Fruit fly (Drosophila melanogaster) whole organism, embryonic: Measurements from ENCODE around the gene Rab30.

Source experiments
- Adf1 ChIP-seq: fragments of 200-800 bp; sonication (Bioruptor generic); IDR thresholded peaks from 2 replicates; pipeline ENCODE4 v1.3.6; 2022; ENCODE audit warnings: missing biosample characterization, missing genetic modification characterization
- Aef1 ChIP-seq: fragments of 200-800 bp; sonication (Bioruptor generic); IDR thresholded peaks from 3 replicates; pipeline ENCODE4 v1.3.6; 2022; ENCODE audit warnings: missing biosample characterization, missing genetic modification characterization
- Atf6 ChIP-seq: fragments of 200-800 bp; sonication (Bioruptor generic); IDR thresholded peaks from 2 replicates; pipeline ENCODE4 v1.3.6; 2022; ENCODE audit warnings: missing biosample characterization, missing genetic modification characterization
- BEAF-32 ChIP-seq: fragments of 200-800 bp; sonication (Bioruptor generic); optimal IDR thresholded peaks from 3 replicates; lab custom pipeline; 2017; ENCODE audit warnings: missing biosample characterization, missing genetic modification characterization, mild to moderate bottlenecking, moderate library complexity, missing genetic modification reagents
- CG10267 ChIP-seq: fragments of 200-800 bp; sonication (Bioruptor generic); optimal IDR thresholded peaks from 2 replicates; lab custom pipeline; 2018; ENCODE audit warnings: missing biosample characterization, mild to moderate bottlenecking, missing genetic modification characterization, moderate library complexity
- CG10366 ChIP-seq: fragments of 200-800 bp; sonication (Bioruptor generic); IDR thresholded peaks from 2 replicates; pipeline ENCODE4 v1.3.6; 2022; ENCODE audit warnings: missing biosample characterization, missing genetic modification characterization
- CG11504 ChIP-seq: fragments of 200-800 bp; sonication (Bioruptor generic); optimal IDR thresholded peaks from 3 replicates; lab custom pipeline; 2019; ENCODE audit warnings: missing biosample characterization, mild to moderate bottlenecking, missing genetic modification characterization, moderate library complexity
- CG12769 ChIP-seq: fragments of 200-800 bp; sonication (Bioruptor generic); optimal IDR thresholded peaks from 2 replicates; lab custom pipeline; 2019; ENCODE audit warnings: missing biosample characterization, mild to moderate bottlenecking, missing genetic modification characterization, moderate library complexity
- CG15269 ChIP-seq: fragments of 200-800 bp; sonication (Bioruptor generic); optimal IDR thresholded peaks from 2 replicates; lab custom pipeline; 2018; ENCODE audit warnings: missing biosample characterization, mild to moderate bottlenecking, missing genetic modification characterization, moderate library complexity
- CG18599 ChIP-seq: fragments of 200-800 bp; sonication (Bioruptor generic); optimal IDR thresholded peaks from 3 replicates; lab custom pipeline; 2017; ENCODE audit warnings: missing biosample characterization, missing genetic modification characterization, mild to moderate bottlenecking, moderate library complexity, missing genetic modification reagents
- CG2712 ChIP-seq: fragments of 200-800 bp; optimal IDR thresholded peaks from 3 replicates; lab custom pipeline; 2019; ENCODE audit warnings: missing biosample characterization, mild to moderate bottlenecking, missing genetic modification characterization, moderate library complexity
- CG32532 ChIP-seq: fragments of 200-800 bp; sonication (Bioruptor generic); IDR thresholded peaks from 2 replicates; pipeline ENCODE4 v1.3.6; 2022; ENCODE audit warnings: missing biosample characterization, missing genetic modification characterization
- CG33213 ChIP-seq: fragments of 200-800 bp; sonication (Bioruptor generic); optimal IDR thresholded peaks from 3 replicates; lab custom pipeline; 2016; ENCODE audit warnings: missing biosample characterization, missing genetic modification characterization
- CG6683 ChIP-seq: fragments of 200-800 bp; sonication (Bioruptor generic); optimal IDR thresholded peaks from 2 replicates; lab custom pipeline; 2017; ENCODE audit warnings: missing biosample characterization, mild to moderate bottlenecking, missing genetic modification characterization, missing genetic modification reagents
- CG8359 ChIP-seq: fragments of 200-800 bp; sonication (Bioruptor generic); optimal IDR thresholded peaks from 2 replicates; lab custom pipeline; 2017; ENCODE audit warnings: missing biosample characterization, mild to moderate bottlenecking, missing genetic modification characterization, borderline replicate concordance
- CG8478 ChIP-seq: fragments of >200 bp; optimal IDR thresholded peaks from 2 replicates; lab custom pipeline; 2018
- CG9797 ChIP-seq: fragments of 200-800 bp; sonication (Bioruptor generic); optimal IDR thresholded peaks from 3 replicates; lab custom pipeline; 2018; ENCODE audit warnings: missing biosample characterization, mild to moderate bottlenecking, missing genetic modification characterization
- CoRest ChIP-seq: fragments of 200-800 bp; sonication (Bioruptor generic); optimal IDR thresholded peaks from 3 replicates; lab custom pipeline; 2018; ENCODE audit warnings: missing biosample characterization, mild to moderate bottlenecking, missing genetic modification characterization, moderate library complexity
- Dref ChIP-seq: fragments of 200-800 bp; sonication (Bioruptor generic); IDR thresholded peaks from 2 replicates; pipeline ENCODE4 v1.3.6; 2022; ENCODE audit warnings: missing biosample characterization, missing genetic modification characterization
- Drgx ChIP-seq: fragments of 200-800 bp; sonication (Bioruptor generic); IDR thresholded peaks from 2 replicates; pipeline ENCODE4 v1.3.6; 2022; ENCODE audit warnings: missing biosample characterization, missing genetic modification characterization
- E2f2 ChIP-seq: fragments of 200-800 bp; sonication (Bioruptor generic); IDR thresholded peaks from 2 replicates; pipeline ENCODE4 v1.3.6; 2022; ENCODE audit warnings: missing biosample characterization, missing genetic modification characterization
- Ets97D ChIP-seq: fragments of 200-800 bp; sonication (Bioruptor generic); optimal IDR thresholded peaks from 3 replicates; lab custom pipeline; 2016; ENCODE audit warnings: missing biosample characterization, missing genetic modification characterization
- Lhr ChIP-seq: fragments of 200-800 bp; sonication (Bioruptor generic); optimal IDR thresholded peaks from 3 replicates; lab custom pipeline; 2017; ENCODE audit warnings: mild to moderate bottlenecking, missing biosample characterization, missing genetic modification reagents, missing genetic modification characterization
- Mes4 ChIP-seq: fragments of 200-800 bp; sonication (Bioruptor generic); optimal IDR thresholded peaks from 2 replicates; lab custom pipeline; 2016; ENCODE audit warnings: missing biosample characterization, missing genetic modification characterization
- Myb ChIP-seq: fragments of 200-800 bp; sonication (Bioruptor generic); optimal IDR thresholded peaks from 2 replicates; lab custom pipeline; 2016; ENCODE audit warnings: missing biosample characterization, missing genetic modification characterization
- NFAT ChIP-seq: fragments of 200-800 bp; sonication (Bioruptor generic); IDR thresholded peaks from 2 replicates; pipeline ENCODE4 v1.3.6; 2022; ENCODE audit warnings: missing biosample characterization, missing genetic modification characterization
- Opbp ChIP-seq: fragments of 200-800 bp; sonication (Bioruptor generic); IDR thresholded peaks from 3 replicates; pipeline ENCODE4 v1.3.6; 2022; ENCODE audit warnings: missing biosample characterization, missing genetic modification characterization; ENCODE audit not compliant: partially characterized antibody
- PHDP ChIP-seq: fragments of 200-800 bp; sonication (Bioruptor generic); optimal IDR thresholded peaks from 3 replicates; lab custom pipeline; 2018; ENCODE audit warnings: missing biosample characterization, mild to moderate bottlenecking, missing genetic modification characterization, moderate library complexity
- Pdp1 ChIP-seq, 2 experiments: fragments of 200-800 bp; sonication (Bioruptor generic); optimal IDR thresholded peaks; 3 replicates each; lab custom pipeline; 2016; ENCODE audit warnings: missing biosample characterization in 2 of 2, missing genetic modification characterization in 2 of 2, mild to moderate bottlenecking in 1 of 2, moderate library complexity in 1 of 2
- Rx ChIP-seq: fragments of 200-800 bp; sonication (Bioruptor generic); IDR thresholded peaks from 2 replicates; pipeline ENCODE4 v1.3.6; 2022; ENCODE audit warnings: missing biosample characterization, missing genetic modification characterization
- Sin3A ChIP-seq: fragments of >200 bp; optimal IDR thresholded peaks from 2 replicates; lab custom pipeline; 2018
- Tbp ChIP-seq: fragments of >200 bp; optimal IDR thresholded peaks from 2 replicates; lab custom pipeline; 2018; ENCODE audit warnings: missing biosample characterization, missing genetic modification characterization
- abd-A ChIP-seq: fragments of 200-800 bp; sonication (Bioruptor generic); optimal IDR thresholded peaks from 3 replicates; lab custom pipeline; 2019; ENCODE audit warnings: missing biosample characterization, mild to moderate bottlenecking, missing genetic modification characterization, moderate library complexity
- ato ChIP-seq: fragments of 200-800 bp; sonication (Bioruptor generic); IDR thresholded peaks from 2 replicates; pipeline ENCODE4 v1.3.6; 2022; ENCODE audit warnings: missing biosample characterization, missing genetic modification characterization; ENCODE audit not compliant: partially characterized antibody
- ftz-f1 ChIP-seq: fragments of 200-800 bp; sonication (Bioruptor generic); optimal IDR thresholded peaks from 2 replicates; lab custom pipeline; 2016; ENCODE audit warnings: missing biosample characterization, missing genetic modification characterization
- gem ChIP-seq: fragments of 200-800 bp; sonication (Bioruptor generic); optimal IDR thresholded peaks from 2 replicates; lab custom pipeline; 2019; ENCODE audit warnings: missing biosample characterization, mild to moderate bottlenecking, missing genetic modification characterization, moderate library complexity
- gro ChIP-seq: fragments of 200-800 bp; sonication (Bioruptor generic); optimal IDR thresholded peaks from 2 replicates; lab custom pipeline; 2016; ENCODE audit warnings: missing biosample characterization, missing genetic modification characterization
- knrl ChIP-seq: fragments of 200-800 bp; sonication (Bioruptor generic); IDR thresholded peaks from 3 replicates; pipeline ENCODE4 v1.3.6; 2022; ENCODE audit warnings: missing biosample characterization, missing genetic modification characterization; ENCODE audit not compliant: partially characterized antibody
- lbe ChIP-seq: fragments of 200-800 bp; sonication (Bioruptor generic); optimal IDR thresholded peaks from 2 replicates; lab custom pipeline; 2016; ENCODE audit warnings: missing biosample characterization, mild to moderate bottlenecking, missing genetic modification characterization
- lola ChIP-seq, 3 experiments: fragments of >200 bp in 2 of 3; fragments of 200-800 bp in 1 of 3; sonication (Bioruptor generic) in 1 of 3; optimal IDR thresholded peaks; 2 replicates each; lab custom pipeline; 2017 to 2019; ENCODE audit warnings: missing biosample characterization in 3 of 3, missing genetic modification characterization in 3 of 3, mild to moderate bottlenecking in 1 of 3, moderate library complexity in 1 of 3
- nmo ChIP-seq: fragments of 200-800 bp; sonication (Bioruptor generic); optimal IDR thresholded peaks from 2 replicates; lab custom pipeline; 2018; ENCODE audit warnings: missing biosample characterization, mild to moderate bottlenecking, missing genetic modification characterization, moderate library complexity
- phol ChIP-seq: fragments of 200-800 bp; sonication (Bioruptor generic); optimal IDR thresholded peaks from 3 replicates; lab custom pipeline; 2018; ENCODE audit warnings: missing biosample characterization, mild to moderate bottlenecking, missing genetic modification characterization, moderate library complexity
- schlank ChIP-seq: fragments of 200-800 bp; sonication (Bioruptor generic); optimal IDR thresholded peaks from 2 replicates; lab custom pipeline; 2018; ENCODE audit warnings: missing biosample characterization, mild to moderate bottlenecking, missing genetic modification characterization
- tin ChIP-seq: fragments of 200-800 bp; sonication (Bioruptor generic); optimal IDR thresholded peaks from 3 replicates; lab custom pipeline; 2016; ENCODE audit warnings: missing biosample characterization, missing genetic modification characterization
- zen ChIP-seq: fragments of 200-800 bp; sonication (Bioruptor generic); optimal IDR thresholded peaks from 3 replicates; lab custom pipeline; 2018; ENCODE audit warnings: missing biosample characterization, mild to moderate bottlenecking, missing genetic modification characterization, moderate library complexity

Gene Rab30

dm6 chr2L:7071862-7072261 lies 39.5 kb upstream of the Rab30 start (continued):
- TF ChIP-seq schlank (tag; lab: Kevin White, UChicago), result no peak
- TF ChIP-seq tin (GFP tag; lab: Kevin White, UChicago), result no peak
- TF ChIP-seq lbe (GFP tag; lab: Kevin White, UChicago), result no peak
- TF ChIP-seq PHDP (tag; lab: Kevin White, UChicago), result no peak
- no peak for TF ChIP-seq ftz-f1 (GFP tag; lab: Kevin White, UChicago)
- TF ChIP-seq Drgx, result 0 out of 2 replicates have a peak, but pooled peaks have one; percentile 39
- no peak for TF ChIP-seq Dref
- no peak for TF ChIP-seq Atf6 (GFP tag; lab: Robert Waterston, UW)
- no peak for TF ChIP-seq CG2712
- TF ChIP-seq BEAF-32 (GFP tag; lab: Kevin White, UChicago), result no peak
- TF ChIP-seq, all 482 proteins: peak for 7

- TF ChIP-seq Rx (GFP tag; lab: Robert Waterston, UW) (no peak), CG18599 (GFP tag; lab: Kevin White, UChicago) (no peak), NFAT (GFP tag; lab: Robert Waterston, UW) (no peak), Tbp (peak; percentile 43), ato (GFP tag; lab: Robert Waterston, UW) (no peak), CG8359 (GFP tag; lab: Kevin White, UChicago) (peak; percentile 98), CG8478 (lab: Kevin White, UChicago) (no peak), gro (GFP tag; lab: Kevin White, UChicago) (no peak), Aef1 (GFP tag; lab: Robert Waterston, UW) (no peak)
Observed at dm6 chr2L:7071219-7071618, 38.8 kb upstream of the Rab30 start.

DNA sequence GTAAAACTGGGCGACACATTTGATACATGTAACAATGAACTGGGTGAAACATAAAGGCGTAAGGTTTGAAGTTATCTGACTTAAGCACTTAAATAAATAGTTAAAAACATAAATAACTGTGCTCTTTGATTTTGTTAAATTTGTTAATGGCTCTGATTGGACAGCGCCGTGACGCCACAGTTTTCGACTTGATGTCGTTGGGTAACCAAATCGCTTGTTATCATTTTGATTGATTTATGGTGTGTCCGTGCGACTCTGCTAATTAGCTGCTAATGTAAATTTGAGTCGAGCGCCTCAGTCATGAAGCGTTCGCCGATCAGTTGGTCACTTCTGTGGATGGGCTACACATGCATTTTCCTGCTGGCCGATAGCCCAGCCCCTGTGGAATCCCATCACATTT lies 35.3 kb upstream of the Rab30 start, which contains the start of gene Ugt307A1:
Gene Ugt307A1, plus strand, starts transcription at position 301 of the 400 bp plus-strand sequence.
- TF ChIP-seq Pdp1 (GFP tag; optimal IDR thresholded peaks at IDR 0.05; lab: Kevin White, UChicago), result peak in 1 of 2 experiments; percentile 44
- TF ChIP-seq CG15269 (tag; lab: Kevin White, UChicago), result no peak

DNA sequence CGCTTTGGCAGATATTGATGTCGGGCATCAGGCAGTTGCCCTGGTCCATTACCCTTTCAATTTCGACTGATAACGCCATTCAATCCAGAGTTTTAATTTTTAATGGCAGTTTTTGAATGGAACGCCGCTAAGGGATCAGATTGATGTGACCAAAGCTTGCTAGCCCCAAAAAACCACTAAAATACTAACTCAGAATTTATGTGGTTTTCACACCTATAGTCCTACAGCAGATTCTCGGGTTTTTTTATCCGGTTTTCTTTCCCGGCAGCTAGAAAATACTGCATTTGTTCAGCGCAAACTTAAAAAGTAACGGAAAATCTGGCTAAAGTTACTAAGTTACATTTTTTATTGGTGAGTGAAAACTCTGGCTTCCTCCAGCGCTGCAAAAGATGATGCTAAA lies 33.3 kb upstream of the Rab30 start, which contains the start of gene Nuf2:
Gene Nuf2, minus strand, starts transcription at position 151 of the 400 bp plus-strand sequence.
- TF ChIP-seq Sin3A (peak; percentile 61), Myb (GFP tag; lab: Kevin White, UChicago) (peak; percentile 98), Lhr (GFP tag; lab: Kevin White, UChicago) (peak; percentile 88), CG6683 (GFP tag; lab: Kevin White, UChicago) (no peak), Opbp (GFP tag; lab: Robert Waterston, UW) (peak; percentile 43; the same call in 1 of the 3 replicates), CoRest (tag; lab: Kevin White, UChicago) (peak; percentile 64), CG33213 (GFP tag; lab: Kevin White, UChicago) (peak; percentile 69), lola (GFP tag; optimal IDR thresholded peaks at IDR 0.05; lab: Kevin White, UChicago) (peak in 2 of 3 experiments; percentile 3 to 74), CG32532 (GFP tag; lab: Robert Waterston, UW) (0 out of 2 replicates have a peak, but pooled peaks have one; percentile 21), CG10366 (no peak), CG9797 (GFP tag; lab: Kevin White, UChicago) (peak; percentile 77), phol (tag; lab: Kevin White, UChicago) (peak; percentile 59), Ets97D (GFP tag; lab: Kevin White, UChicago) (peak; percentile 73), CG10267 (tag; lab: Kevin White, UChicago) (peak; percentile 15), knrl (GFP tag; lab: Robert Waterston, UW) (peak; percentile 35; the same call in 1 of the 3 replicates), Adf1 (0 out of 2 replicates have a peak, but pooled peaks have one; percentile 20), abd-A (no peak), Mes4 (GFP tag; lab: Kevin White, UChicago) (no peak), zen (tag; lab: Kevin White, UChicago) (peak; percentile 11), gem (tag; lab: Kevin White, UChicago) (peak; percentile 16), nmo (GFP tag; lab: Kevin White, UChicago) (peak; percentile 46), E2f2 (GFP tag; lab: Robert Waterston, UW) (peak; percentile 89), CG11504 (tag; lab: Kevin White, UChicago) (peak; percentile 58), CG12769 (peak; percentile 24)
